Worm (Caenorhabditis elegans) whole organism, mixed stage, embryonic: ENCODE data around the gene srv-29.

Experiments
- M03D4.4 ChIP-seq: sonication (generic microtip); optimal IDR thresholded peaks from 2 replicates; lab custom pipeline; 2017; ENCODE audit warnings: mild to moderate bottlenecking, missing genetic modification characterization, missing compliant biosample characterization
- bed-3 ChIP-seq: fragments of 200-800 bp; sonication (Bioruptor generic); optimal IDR thresholded peaks from 3 replicates; lab custom pipeline; 2018; ENCODE audit warnings: mild to moderate bottlenecking, missing genetic modification characterization, moderate library complexity, missing compliant biosample characterization
- blmp-1 ChIP-seq: fragments of 150-350 bp; optimal IDR thresholded peaks from 2 replicates; lab custom pipeline; 2014; ENCODE audit warnings: missing biosample characterization, missing genetic modification characterization
- ces-1 ChIP-seq: fragments of 150-350 bp; optimal IDR thresholded peaks from 2 replicates; lab custom pipeline; 2014; ENCODE audit warnings: missing biosample characterization, missing genetic modification reagents, missing genetic modification characterization
- cnd-1 ChIP-seq: fragments of 200-800 bp; sonication (Bioruptor generic); optimal IDR thresholded peaks from 2 replicates; lab custom pipeline; 2018; ENCODE audit warnings: mild to moderate bottlenecking, missing genetic modification characterization, missing compliant biosample characterization
- drap-1 ChIP-seq: fragments of 200-800 bp; sonication (Bioruptor generic); optimal IDR thresholded peaks from 3 replicates; lab custom pipeline; 2018; ENCODE audit warnings: mild to moderate bottlenecking, missing genetic modification characterization, missing compliant biosample characterization
- elt-1 ChIP-seq: sonication (generic microtip); optimal IDR thresholded peaks from 2 replicates; lab custom pipeline; 2017; ENCODE audit warnings: missing genetic modification characterization, mild to moderate bottlenecking, missing compliant biosample characterization, antibody characterized with exemption, moderate library complexity, borderline replicate concordance; ENCODE audit not compliant: insufficient read depth
- elt-3 ChIP-seq: fragments of 150-350 bp; optimal IDR thresholded peaks from 2 replicates; lab custom pipeline; 2014; ENCODE audit warnings: missing biosample characterization, missing genetic modification characterization
- flh-1 ChIP-seq: fragments of 200-800 bp; sonication (Bioruptor generic); optimal IDR thresholded peaks from 2 replicates; lab custom pipeline; 2018; ENCODE audit warnings: mild to moderate bottlenecking, missing genetic modification characterization, moderate library complexity, missing compliant biosample characterization
- ham-2 ChIP-seq: fragments of 200-800 bp; sonication (Bioruptor generic); optimal IDR thresholded peaks from 2 replicates; lab custom pipeline; 2018; ENCODE audit warnings: mild to moderate bottlenecking, missing genetic modification characterization, missing compliant biosample characterization
- lin-13 ChIP-seq: fragments of 150-350 bp; optimal IDR thresholded peaks from 2 replicates; lab custom pipeline; 2014; ENCODE audit warnings: missing biosample characterization, missing genetic modification characterization
- lin-32 ChIP-seq: fragments of 200-800 bp; sonication (Bioruptor generic); optimal IDR thresholded peaks from 2 replicates; lab custom pipeline; 2018; ENCODE audit warnings: mild to moderate bottlenecking, missing genetic modification characterization, missing compliant biosample characterization
- lsy-2 ChIP-seq: fragments of 150-350 bp; optimal IDR thresholded peaks from 2 replicates; lab custom pipeline; 2014; ENCODE audit warnings: missing biosample characterization, missing genetic modification characterization
- mep-1 ChIP-seq: fragments of 150-350 bp; optimal IDR thresholded peaks from 2 replicates; lab custom pipeline; 2017; ENCODE audit warnings: missing biosample characterization, missing genetic modification reagents, missing genetic modification characterization, inconsistent platforms
- mls-2 ChIP-seq: sonication (generic microtip); optimal IDR thresholded peaks from 2 replicates; lab custom pipeline; 2016; ENCODE audit warnings: mild to moderate bottlenecking, missing genetic modification characterization, moderate library complexity, missing compliant biosample characterization
- nhr-12 ChIP-seq: fragments of 150-350 bp; optimal IDR thresholded peaks from 2 replicates; lab custom pipeline; 2014; ENCODE audit warnings: missing biosample characterization, missing genetic modification characterization
- nhr-2 ChIP-seq: fragments of 150-350 bp; optimal IDR thresholded peaks from 2 replicates; lab custom pipeline; 2014; ENCODE audit warnings: missing biosample characterization, missing genetic modification characterization
- nhr-237 ChIP-seq: fragments of 150-350 bp; optimal IDR thresholded peaks from 2 replicates; lab custom pipeline; 2014; ENCODE audit warnings: missing biosample characterization, missing genetic modification characterization
- nhr-28 ChIP-seq: fragments of 150-350 bp; optimal IDR thresholded peaks from 2 replicates; lab custom pipeline; 2014; ENCODE audit warnings: missing biosample characterization, missing genetic modification characterization
- nhr-76 ChIP-seq: sonication (generic microtip); optimal IDR thresholded peaks from 2 replicates; lab custom pipeline; 2017; ENCODE audit warnings: missing biosample characterization, missing genetic modification characterization
- pha-4 ChIP-seq: fragments of 150-350 bp; optimal IDR thresholded peaks from 2 replicates; lab custom pipeline; 2018; ENCODE audit warnings: missing biosample characterization, missing genetic modification reagents, missing genetic modification characterization
- sem-2 ChIP-seq: fragments of 200-800 bp; sonication (Bioruptor generic); optimal IDR thresholded peaks from 2 replicates; lab custom pipeline; 2018; ENCODE audit warnings: mild to moderate bottlenecking, missing genetic modification characterization, missing compliant biosample characterization
- snpc-4 ChIP-seq: fragments of 150-350 bp; optimal IDR thresholded peaks from 2 replicates; lab custom pipeline; 2014; ENCODE audit warnings: missing biosample characterization, missing genetic modification characterization
- sptf-1 ChIP-seq: sonication (generic microtip); optimal IDR thresholded peaks from 2 replicates; lab custom pipeline; 2017; ENCODE audit warnings: mild to moderate bottlenecking, missing genetic modification characterization, moderate library complexity, missing compliant biosample characterization
- tbx-8 ChIP-seq: fragments of 200-800 bp; sonication (Bioruptor generic); optimal IDR thresholded peaks from 2 replicates; lab custom pipeline; 2018; ENCODE audit warnings: mild to moderate bottlenecking, missing genetic modification characterization, moderate library complexity, missing compliant biosample characterization
- unc-120 ChIP-seq: sonication (generic microtip); optimal IDR thresholded peaks from 2 replicates; lab custom pipeline; 2017; ENCODE audit warnings: missing genetic modification characterization, missing compliant biosample characterization; ENCODE audit not compliant: poor library complexity, severe bottlenecking
- unc-39 ChIP-seq: fragments of 150-350 bp; optimal IDR thresholded peaks from 2 replicates; lab custom pipeline; 2014; ENCODE audit warnings: missing biosample characterization, missing genetic modification characterization
- unc-62 ChIP-seq: fragments of 150-350 bp; optimal IDR thresholded peaks from 2 replicates; lab custom pipeline; 2014; ENCODE audit warnings: missing biosample characterization, missing genetic modification reagents, missing genetic modification characterization
- zip-8 ChIP-seq: fragments of 150-350 bp; optimal IDR thresholded peaks from 2 replicates; lab custom pipeline; 2014; ENCODE audit warnings: missing biosample characterization, missing genetic modification characterization

srv-29 gene

DNA sequence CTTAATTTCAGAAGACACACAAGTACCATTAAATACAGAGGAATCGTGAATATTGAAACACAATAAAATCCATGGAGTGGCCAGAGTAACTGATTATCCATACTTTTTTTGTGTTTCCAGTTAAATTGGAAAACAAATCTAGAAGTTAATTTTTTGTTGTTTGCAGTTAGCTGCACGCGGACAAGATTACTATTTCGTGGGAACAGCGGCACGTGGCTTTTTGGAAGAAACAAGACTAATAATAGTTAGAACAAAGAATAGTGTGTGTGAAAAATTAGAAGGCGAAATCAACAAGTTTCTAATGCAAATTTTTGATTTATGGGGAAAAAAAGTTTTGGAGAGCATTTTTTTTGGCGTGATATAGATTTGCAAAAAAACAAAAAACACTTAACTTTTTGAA lies at the start of gene srv-29:
srv-29 (minus strand) TSS at position 101 of the 400 bp plus-strand sequence.
- TF ChIP-seq M03D4.4 (tag; lab: Kevin White, UChicago), result no peak
- no peak for TF ChIP-seq elt-1
- TF ChIP-seq pha-4 (tag; lab: Kevin White, UChicago), result no peak
- TF ChIP-seq mep-1, result no peak
- TF ChIP-seq elt-3, result no peak
- TF ChIP-seq lin-13 (tag; lab: Kevin White, UChicago), result no peak
- TF ChIP-seq snpc-4 (tag; lab: Kevin White, UChicago), result no peak
- no peak for TF ChIP-seq unc-62 (GFP tag; lab: Kevin White, UChicago)
- no peak for TF ChIP-seq nhr-12 (tag; lab: Kevin White, UChicago)
- TF ChIP-seq zip-8 (tag; lab: Kevin White, UChicago), result no peak
- TF ChIP-seq lsy-2 (tag; lab: Kevin White, UChicago), result no peak
- TF ChIP-seq unc-39 (tag; lab: Kevin White, UChicago), result no peak
- TF ChIP-seq bed-3 (GFP tag; lab: Kevin White, UChicago), result no peak
- TF ChIP-seq lin-32 (GFP tag; lab: Kevin White, UChicago), result no peak
- no peak for TF ChIP-seq nhr-28
- TF ChIP-seq nhr-237, result no peak
- no peak for TF ChIP-seq flh-1 (GFP tag; lab: Kevin White, UChicago)
- TF ChIP-seq cnd-1 (tag; lab: Kevin White, UChicago), result no peak

DNA sequence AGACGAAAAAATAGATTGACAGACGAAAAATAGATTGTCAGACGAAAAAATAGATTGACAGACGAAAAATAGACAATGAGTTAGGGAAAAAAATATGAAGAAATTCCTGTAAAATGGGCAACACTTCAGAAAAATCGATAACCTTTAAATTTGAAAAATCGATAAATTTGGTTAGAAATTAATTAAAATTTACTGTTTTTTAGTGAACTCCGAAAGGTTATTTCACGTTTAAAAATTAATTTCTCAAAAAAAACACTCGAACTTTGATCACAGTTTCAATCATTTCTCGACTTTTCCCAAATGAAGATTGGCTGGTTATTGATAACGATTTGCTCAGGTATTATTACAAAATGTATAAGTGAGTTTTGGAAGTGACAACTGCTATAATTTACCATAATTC lies 41.0 kb upstream of the srv-29 start, which contains the start of gene csp-2:
csp-2 (plus strand) TSS at position 301 of the 400 bp plus-strand sequence.
- TF ChIP-seq unc-39 (tag; lab: Kevin White, UChicago), result no peak
- no peak for TF ChIP-seq lsy-2 (tag; lab: Kevin White, UChicago)
- TF ChIP-seq sem-2 (GFP tag; lab: Kevin White, UChicago), result no peak
- TF ChIP-seq ces-1 (GFP tag; lab: Kevin White, UChicago), result no peak
- TF ChIP-seq mls-2, result no peak
- no peak for TF ChIP-seq unc-120 (tag; lab: Kevin White, UChicago)
- TF ChIP-seq cnd-1 (tag; lab: Kevin White, UChicago), result no peak
- no peak for TF ChIP-seq lin-13 (tag; lab: Kevin White, UChicago)
- no peak for TF ChIP-seq snpc-4 (tag; lab: Kevin White, UChicago)
- no peak for TF ChIP-seq nhr-237
- TF ChIP-seq ham-2, result no peak
- TF ChIP-seq nhr-76, result no peak
- TF ChIP-seq, all 35 proteins: peak for 0

DNA sequence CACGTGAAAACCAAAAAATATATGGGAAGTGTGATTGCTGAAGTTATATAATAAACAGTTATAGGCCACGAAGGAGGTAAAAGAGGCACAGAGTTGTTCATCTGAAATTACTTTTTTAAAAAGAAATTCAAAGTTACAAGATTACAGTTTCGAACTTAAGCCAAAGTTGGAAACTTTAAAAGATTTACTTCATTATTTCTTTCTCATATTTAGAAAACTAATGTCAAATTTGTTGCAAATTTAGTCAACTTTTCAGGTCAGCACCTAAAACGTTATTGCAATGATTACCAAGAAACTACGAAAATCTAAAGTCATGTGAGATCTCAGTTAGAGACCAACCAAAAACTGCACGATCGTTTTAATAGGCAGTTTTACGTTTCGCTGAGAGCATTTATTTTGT lies 37.2 kb upstream of the srv-29 start, which contains the start of gene srv-25:
srv-25 (minus strand) TSS at position 101 of the 400 bp plus-strand sequence.
- no peak for TF ChIP-seq mep-1
- TF ChIP-seq tbx-8 (GFP tag; lab: Kevin White, UChicago), result no peak
- no peak for TF ChIP-seq lin-32 (GFP tag; lab: Kevin White, UChicago)
- no peak for TF ChIP-seq sptf-1 (tag; lab: Kevin White, UChicago)
- TF ChIP-seq snpc-4 (tag; lab: Kevin White, UChicago), result no peak
- no peak for TF ChIP-seq flh-1 (GFP tag; lab: Kevin White, UChicago)
- TF ChIP-seq ham-2, result no peak
- TF ChIP-seq mls-2, result no peak
- TF ChIP-seq pha-4 (tag; lab: Kevin White, UChicago), result no peak
- no peak for TF ChIP-seq unc-120 (tag; lab: Kevin White, UChicago)
- no peak for TF ChIP-seq blmp-1 (tag; lab: Kevin White, UChicago)
- TF ChIP-seq nhr-12 (tag; lab: Kevin White, UChicago), result no peak
- no peak for TF ChIP-seq unc-62 (GFP tag; lab: Kevin White, UChicago)
- no peak for TF ChIP-seq elt-1
- TF ChIP-seq nhr-2 (tag; lab: Kevin White, UChicago), result no peak
- TF ChIP-seq sem-2 (GFP tag; lab: Kevin White, UChicago), result no peak

DNA sequence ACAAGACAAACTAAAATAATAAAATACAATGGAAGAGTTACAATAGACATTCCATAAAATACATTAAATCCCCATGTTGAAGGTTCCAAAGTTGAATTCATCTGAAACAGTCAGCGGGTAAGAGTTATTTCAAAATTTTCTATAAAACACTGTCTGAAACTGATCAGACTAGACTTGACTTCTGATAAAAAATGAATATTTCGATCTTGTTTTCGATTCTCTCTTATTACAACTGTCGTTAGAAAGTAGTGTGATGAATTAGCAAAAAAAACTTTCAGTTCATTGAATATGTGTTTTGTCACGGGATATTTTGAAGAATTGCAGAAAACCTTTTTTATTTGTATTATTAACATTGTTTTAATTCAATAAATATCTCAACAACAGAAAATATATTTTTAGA lies 35.4 kb upstream of the srv-29 start, which contains the start of gene srv-26:
srv-26 (minus strand) TSS at position 101 of the 400 bp plus-strand sequence.
- TF ChIP-seq tbx-8 (GFP tag; lab: Kevin White, UChicago) (no peak), unc-120 (tag; lab: Kevin White, UChicago) (no peak), unc-39 (tag; lab: Kevin White, UChicago) (no peak), sptf-1 (tag; lab: Kevin White, UChicago) (no peak), nhr-76 (no peak), flh-1 (GFP tag; lab: Kevin White, UChicago) (no peak), drap-1 (GFP tag; lab: Kevin White, UChicago) (no peak), nhr-237 (no peak), blmp-1 (tag; lab: Kevin White, UChicago) (no peak), lin-13 (tag; lab: Kevin White, UChicago) (no peak), zip-8 (tag; lab: Kevin White, UChicago) (no peak), unc-62 (GFP tag; lab: Kevin White, UChicago) (no peak), bed-3 (GFP tag; lab: Kevin White, UChicago) (no peak), lsy-2 (tag; lab: Kevin White, UChicago) (no peak), elt-3 (no peak), mep-1 (no peak)
- TF ChIP-seq, all 35 proteins: peak for 0
